Fruit fly (Drosophila melanogaster) Kc167 (cell line): ENCODE measurements around the gene pad.

Experiments
- Myc ChIP-seq: fragments of >200 bp; optimal IDR thresholded peaks from 2 replicates; lab custom pipeline; 2017; ENCODE audit warnings: missing external identifiers
- Sin3A ChIP-seq: fragments of >200 bp; optimal IDR thresholded peaks from 2 replicates; lab custom pipeline; 2018; ENCODE audit warnings: missing external identifiers
- h ChIP-seq: fragments of >200 bp; optimal IDR thresholded peaks from 3 replicates; lab custom pipeline; 2018; ENCODE audit warnings: missing external identifiers
- insv ChIP-seq: fragments of >200 bp; optimal IDR thresholded peaks from 3 replicates; lab custom pipeline; 2018; ENCODE audit warnings: missing external identifiers
- psq ChIP-seq: fragments of >200 bp; optimal IDR thresholded peaks from 2 replicates; lab custom pipeline; 2017; ENCODE audit warnings: missing external identifiers
- ttk ChIP-seq: sonication (Bioruptor generic); optimal IDR thresholded peaks from 2 replicates; lab custom pipeline; 2017; ENCODE audit warnings: missing external identifiers

pad gene

DNA sequence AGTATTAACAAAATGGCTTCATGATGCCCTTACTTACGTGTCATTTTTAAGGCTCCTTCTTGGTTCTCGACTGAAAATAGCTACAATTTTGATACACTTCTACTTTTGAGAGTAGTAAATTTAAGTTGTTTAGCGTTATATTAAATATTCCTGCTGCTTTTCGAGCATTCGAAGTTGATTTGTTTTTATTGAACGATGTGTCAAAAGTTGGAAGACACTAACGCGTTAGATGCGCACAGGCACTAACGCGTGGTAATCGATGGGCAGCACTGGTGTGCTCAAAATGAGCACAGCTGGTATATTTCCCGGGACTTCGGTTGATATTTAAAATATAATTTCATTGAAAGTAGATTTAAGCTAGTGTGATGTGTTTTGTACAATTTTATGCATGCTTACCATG, 17.0 kb downstream of the pad start, which contains the start of gene CG17931:
Gene CG17931, minus strand, starts transcription at position 369 of the 400 bp plus-strand sequence.
- TF ChIP-seq Myc (no peak), ttk (lab: Kevin White, UChicago) (no peak), psq (lab: Kevin White, UChicago) (no peak)

DNA sequence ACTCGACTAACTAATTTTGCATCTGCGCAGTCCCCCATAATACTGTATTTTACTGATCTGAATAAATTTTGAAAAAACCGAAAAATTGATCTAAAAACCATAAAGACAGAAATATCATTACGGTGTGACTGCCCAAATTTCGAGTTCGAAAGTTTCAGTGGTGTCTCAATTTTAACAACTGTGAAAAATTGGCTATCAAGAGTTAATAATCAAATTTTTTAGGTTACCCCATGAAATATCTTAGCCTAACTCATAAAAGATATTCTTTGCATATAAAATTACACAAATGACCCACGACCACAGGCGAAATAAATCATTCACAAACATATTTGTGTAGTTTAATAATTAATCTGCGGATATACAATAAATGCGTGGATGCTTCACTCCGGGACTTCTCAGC, 17.9 kb downstream of the pad start, which contains the start of gene CG42446:
Gene CG42446, minus strand, starts transcription at position 101 of the 400 bp plus-strand sequence.
- TF ChIP-seq insv (no peak), h (lab: Kevin White, UChicago) (no peak), Sin3A (lab: Kevin White, UChicago) (no peak), Myc (no peak)

DNA sequence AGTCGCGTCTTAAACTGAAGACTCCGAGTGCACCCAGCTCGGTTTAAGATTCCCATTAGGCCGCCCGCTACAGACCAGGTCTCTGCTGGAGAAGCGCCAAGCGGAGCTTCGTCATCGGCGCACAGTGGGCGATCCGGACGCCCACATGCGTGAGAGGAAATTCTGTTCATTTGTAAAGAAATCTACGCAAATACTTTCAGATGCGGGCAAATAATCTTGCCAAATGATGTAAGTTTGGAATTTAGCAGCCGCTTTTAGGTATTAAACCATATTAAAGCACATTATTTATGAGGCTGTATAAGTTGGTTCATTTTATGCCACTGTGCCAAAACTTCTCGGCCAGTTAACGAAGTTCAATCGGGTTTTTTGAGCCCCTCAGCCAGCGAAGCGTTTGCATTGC, 26.2 kb downstream of the pad start, which contains the start of gene js:
Gene js, minus strand, starts transcription at position 19 of the 400 bp plus-strand sequence.
- TF ChIP-seq Myc (no peak), Sin3A (lab: Kevin White, UChicago) (no peak)

DNA sequence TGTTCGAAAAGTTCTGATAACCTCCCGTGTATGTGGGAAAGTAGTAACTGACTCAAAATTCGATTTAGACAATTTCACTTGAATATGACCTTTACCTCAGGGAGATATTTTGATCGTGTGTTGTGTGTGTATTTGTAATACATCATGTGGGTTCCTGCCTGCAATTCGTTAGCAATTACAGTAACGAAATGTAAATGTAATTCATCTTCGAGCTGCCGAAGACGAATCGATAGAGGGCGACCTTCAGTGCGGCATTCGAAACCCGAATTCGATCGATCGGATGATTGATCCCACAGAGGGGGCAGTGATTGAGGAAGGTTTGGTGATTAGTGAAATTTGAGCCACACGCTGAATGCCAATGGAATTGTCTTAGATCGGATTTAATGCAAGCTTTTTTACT, 28.3 kb downstream of the pad start, which contains the start of gene CG10317:
Gene CG10317, minus strand, starts transcription at position 101 of the 400 bp plus-strand sequence.
- TF ChIP-seq Sin3A (lab: Kevin White, UChicago) = no peak
- TF ChIP-seq ttk (lab: Kevin White, UChicago) = no peak
- no peak for TF ChIP-seq insv
- no peak for TF ChIP-seq psq (lab: Kevin White, UChicago)
- TF ChIP-seq Myc = no peak
- TF ChIP-seq h (lab: Kevin White, UChicago) = no peak

DNA sequence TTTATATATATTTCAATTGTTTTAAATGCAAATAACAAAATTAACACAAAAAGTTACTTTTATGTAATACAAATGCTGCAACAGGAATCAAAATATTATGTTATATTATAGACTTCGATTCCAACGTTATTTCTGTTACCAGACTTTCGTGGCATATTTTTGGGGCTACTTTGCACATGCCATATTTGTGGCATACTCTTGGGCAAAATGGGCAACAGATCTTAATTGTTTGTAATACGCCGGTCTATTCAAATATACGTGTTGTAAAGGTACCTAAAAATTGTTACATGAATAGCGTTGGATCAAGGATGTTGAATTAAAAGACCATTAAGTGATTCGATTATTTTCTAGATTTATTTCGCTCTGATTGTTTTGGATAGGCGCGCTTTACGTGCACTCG, 32.0 kb downstream of the pad start:
- TF ChIP-seq Sin3A (lab: Kevin White, UChicago) = no peak
- no peak for TF ChIP-seq insv
- TF ChIP-seq Myc = no peak
- no peak for TF ChIP-seq psq (lab: Kevin White, UChicago)
- no peak for TF ChIP-seq ttk (lab: Kevin White, UChicago)
- TF ChIP-seq h (lab: Kevin White, UChicago) = no peak

DNA sequence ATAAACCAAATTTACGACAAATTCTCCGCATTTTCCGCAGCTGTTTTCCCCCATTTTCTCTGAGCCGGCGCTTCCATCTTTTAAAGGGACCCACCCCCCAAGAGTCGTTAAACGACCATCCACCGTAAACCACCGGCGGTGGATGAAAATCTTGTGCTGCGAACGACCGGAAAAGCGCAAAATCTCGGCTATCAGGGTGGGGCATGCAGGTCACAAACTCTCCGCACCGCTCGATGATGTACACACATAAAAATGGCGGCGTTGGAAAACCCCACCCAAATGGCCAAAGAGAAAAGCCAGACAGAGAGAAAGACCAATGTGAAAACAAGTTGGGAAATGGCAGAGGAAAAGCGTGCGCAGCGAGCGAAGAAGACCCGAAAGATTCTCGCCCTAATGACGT, 43.5 kb downstream of the pad start:
- no peak for TF ChIP-seq psq (lab: Kevin White, UChicago)
- TF ChIP-seq Sin3A (lab: Kevin White, UChicago) = no peak

DNA sequence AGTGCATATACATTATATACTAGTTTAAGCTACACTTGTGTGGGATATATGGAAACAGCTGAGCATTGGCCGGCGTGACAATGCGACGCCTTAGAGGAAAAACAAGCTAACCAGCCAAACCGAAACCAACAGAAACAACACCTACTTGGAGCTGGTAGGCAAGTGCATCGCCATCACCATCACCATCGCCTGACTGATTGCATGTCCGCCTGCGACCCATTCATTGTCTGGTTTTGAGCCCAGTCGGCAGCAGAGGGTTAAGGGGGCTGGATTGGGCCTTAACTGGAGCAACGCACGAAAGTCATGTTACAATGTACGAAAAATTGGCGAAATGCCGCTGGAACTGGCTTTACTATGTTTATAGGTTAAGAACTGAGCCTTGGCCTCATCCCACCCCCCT, 44.9 kb downstream of the pad start:
- TF ChIP-seq Sin3A (lab: Kevin White, UChicago) = no peak
- no peak for TF ChIP-seq ttk (lab: Kevin White, UChicago)
- TF ChIP-seq h (lab: Kevin White, UChicago) = no peak
- TF ChIP-seq psq (lab: Kevin White, UChicago) = no peak
- no peak for TF ChIP-seq insv
- no peak for TF ChIP-seq Myc

DNA sequence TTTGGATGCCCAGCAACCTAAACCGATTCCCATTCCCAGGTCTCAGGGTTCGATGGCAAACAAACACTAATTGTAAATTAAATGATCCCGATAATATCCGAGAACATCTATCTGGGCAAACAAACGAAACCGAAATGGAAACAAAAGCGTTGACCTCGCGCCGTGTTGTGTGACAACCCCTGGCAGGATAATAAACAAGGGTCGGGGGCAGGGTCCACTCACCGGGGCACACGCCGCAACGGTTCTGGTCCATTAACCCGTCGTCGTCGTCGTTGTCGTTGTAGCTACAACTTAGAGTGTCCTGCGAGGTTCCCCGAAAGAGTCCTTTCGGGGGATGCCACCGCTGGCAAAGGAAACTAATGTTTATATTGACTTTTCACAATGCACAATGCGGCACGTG, 47.0 kb downstream of the pad start:
- no peak for TF ChIP-seq psq (lab: Kevin White, UChicago)
- TF ChIP-seq Myc = no peak
- TF ChIP-seq ttk (lab: Kevin White, UChicago) = no peak
- TF ChIP-seq insv = no peak
- no peak for TF ChIP-seq h (lab: Kevin White, UChicago)
- no peak for TF ChIP-seq Sin3A (lab: Kevin White, UChicago)

DNA sequence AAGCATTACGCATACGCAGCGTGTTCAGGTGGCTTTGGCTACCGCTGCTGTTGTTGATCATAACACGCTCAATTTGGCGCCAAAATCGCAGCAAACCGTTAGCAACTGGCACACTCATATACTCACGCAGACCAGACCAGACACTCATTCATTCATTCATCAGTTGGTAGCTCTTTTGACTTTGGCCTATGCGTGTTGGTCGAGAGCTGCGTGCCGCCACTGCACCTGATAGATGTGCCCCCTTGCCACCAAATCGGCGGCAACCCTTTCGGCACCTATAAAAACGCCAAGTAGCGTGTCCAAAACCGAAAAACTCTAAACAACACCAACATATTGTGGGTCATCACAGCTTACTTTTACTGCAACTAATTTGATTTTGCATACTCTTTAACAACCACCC, 52.4 kb downstream of the pad start:
- TF ChIP-seq ttk (lab: Kevin White, UChicago) (no peak), h (lab: Kevin White, UChicago) (no peak), Sin3A (lab: Kevin White, UChicago) (no peak), psq (lab: Kevin White, UChicago) (no peak), insv (no peak), Myc (no peak)
